Worm (Caenorhabditis elegans) whole organism, young adult: Measurements from ENCODE around the gene Y39A1A.24.

Experiments
- F22D6.2 ChIP-seq: sonication (generic microtip); optimal IDR thresholded peaks from 2 replicates; lab custom pipeline; 2016; ENCODE audit warnings: mild to moderate bottlenecking, missing genetic modification characterization, missing compliant biosample characterization
- F37B4.10 ChIP-seq: fragments of 200-800 bp; sonication (Bioruptor generic); IDR thresholded peaks from 2 replicates; pipeline ENCODE4 v1.3.6; 2022; ENCODE audit warnings: missing genetic modification characterization, missing compliant biosample characterization
- F49E8.2 ChIP-seq: sonication (generic microtip); optimal IDR thresholded peaks from 3 replicates; lab custom pipeline; 2017; ENCODE audit warnings: missing genetic modification characterization, mild to moderate bottlenecking, missing compliant biosample characterization, antibody characterized with exemption, moderate library complexity; ENCODE audit not compliant: insufficient read depth
- K11D2.4 ChIP-seq: fragments of 200-800 bp; sonication (Bioruptor generic); IDR thresholded peaks from 2 replicates; pipeline ENCODE4 v1.3.6; 2022; ENCODE audit warnings: missing genetic modification reagents, missing genetic modification characterization, missing compliant biosample characterization
- K12H6.12 ChIP-seq: fragments of 200-800 bp; sonication (Bioruptor generic); optimal IDR thresholded peaks from 2 replicates; lab custom pipeline; 2018; ENCODE audit warnings: mild to moderate bottlenecking, missing genetic modification characterization, missing compliant biosample characterization
- T26A5.8 ChIP-seq: sonication (generic microtip); optimal IDR thresholded peaks from 2 replicates; lab custom pipeline; 2016; ENCODE audit warnings: missing genetic modification characterization, missing compliant biosample characterization
- Y53G8AR.9 ChIP-seq: fragments of 200-800 bp; sonication (Bioruptor generic); conservative IDR thresholded peaks from 2 replicates; pipeline ENCODE4 v1.3.6; 2022; ENCODE audit warnings: missing genetic modification reagents, missing genetic modification characterization, missing compliant biosample characterization
- Y95B8A.8 ChIP-seq: fragments of 200-800 bp; sonication (Bioruptor generic); IDR thresholded peaks from 2 replicates; pipeline ENCODE4 v1.3.6; 2022; ENCODE audit warnings: missing genetic modification reagents, missing genetic modification characterization, missing compliant biosample characterization
- ZK185.1 ChIP-seq: sonication (generic microtip); optimal IDR thresholded peaks from 2 replicates; lab custom pipeline; 2016; ENCODE audit warnings: mild to moderate bottlenecking, missing genetic modification characterization, missing compliant biosample characterization; ENCODE audit not compliant: poor library complexity, severe bottlenecking
- aptf-2 ChIP-seq: fragments of 200-800 bp; sonication (Bioruptor generic); conservative IDR thresholded peaks from 2 replicates; pipeline ENCODE4 v1.3.6; 2022; ENCODE audit warnings: missing genetic modification reagents, missing genetic modification characterization, missing compliant biosample characterization
- aptf-3 ChIP-seq: fragments of 200-800 bp; sonication (Bioruptor generic); IDR thresholded peaks from 2 replicates; pipeline ENCODE4 v1.3.6; 2022; ENCODE audit warnings: missing genetic modification characterization, missing compliant biosample characterization
- attf-5 ChIP-seq: fragments of 200-800 bp; sonication (Bioruptor generic); optimal IDR thresholded peaks from 2 replicates; lab custom pipeline; 2018; ENCODE audit warnings: mild to moderate bottlenecking, missing genetic modification characterization, missing compliant biosample characterization
- attf-6 ChIP-seq: fragments of 200-800 bp; sonication (Bioruptor generic); IDR thresholded peaks from 2 replicates; pipeline ENCODE4 v1.3.6; 2022; ENCODE audit warnings: missing genetic modification reagents, missing genetic modification characterization, missing compliant biosample characterization
- bed-1 ChIP-seq: fragments of 200-800 bp; sonication (Bioruptor generic); IDR thresholded peaks from 2 replicates; pipeline ENCODE4 v1.3.6; 2022; ENCODE audit warnings: missing genetic modification reagents, missing genetic modification characterization, missing compliant biosample characterization
- cebp-1 ChIP-seq, 2 experiments: fragments of 200-800 bp in 1 of 2; sonication (Bioruptor generic) in 1 of 2; sonication (generic microtip) in 1 of 2; IDR thresholded peaks in 1 of 2; optimal IDR thresholded peaks in 1 of 2; 2 replicates each; pipeline versions ENCODE4 v1.3.6 to Lab custom; 2017 to 2022; ENCODE audit warnings: missing compliant biosample characterization in 2 of 2, missing genetic modification characterization in 2 of 2, mild to moderate bottlenecking in 1 of 2, missing genetic modification reagents in 1 of 2, moderate library complexity in 1 of 2
- ceh-27 ChIP-seq: fragments of 200-800 bp; sonication (Bioruptor generic); optimal IDR thresholded peaks from 2 replicates; lab custom pipeline; 2018; ENCODE audit warnings: mild to moderate bottlenecking, missing genetic modification characterization, moderate library complexity, missing compliant biosample characterization
- ceh-79 ChIP-seq: sonication (generic microtip); optimal IDR thresholded peaks from 2 replicates; lab custom pipeline; 2017; ENCODE audit warnings: mild to moderate bottlenecking, missing genetic modification characterization, missing compliant biosample characterization
- chd-7 ChIP-seq: sonication (generic microtip); optimal IDR thresholded peaks from 2 replicates; lab custom pipeline; 2016; ENCODE audit warnings: mild to moderate bottlenecking, missing genetic modification characterization, moderate library complexity, missing compliant biosample characterization
- egl-44 ChIP-seq: fragments of 200-800 bp; sonication (Bioruptor generic); IDR thresholded peaks from 2 replicates; pipeline ENCODE4 v1.3.6; 2022; ENCODE audit warnings: missing genetic modification reagents, missing genetic modification characterization, missing compliant biosample characterization
- fkh-3 ChIP-seq: sonication (generic microtip); optimal IDR thresholded peaks from 2 replicates; lab custom pipeline; 2016; ENCODE audit warnings: mild to moderate bottlenecking, missing genetic modification characterization, missing compliant biosample characterization
- hmg-1.2 ChIP-seq: fragments of 200-800 bp; sonication (Bioruptor generic); IDR thresholded peaks from 2 replicates; pipeline ENCODE4 v1.3.6; 2022; ENCODE audit warnings: missing genetic modification reagents, missing genetic modification characterization, missing compliant biosample characterization
- hsf-1 ChIP-seq: fragments of 200-800 bp; sonication (Bioruptor generic); IDR thresholded peaks from 2 replicates; pipeline ENCODE4 v1.3.6; 2022; ENCODE audit warnings: missing genetic modification reagents, missing genetic modification characterization, missing compliant biosample characterization
- let-607 ChIP-seq, 2 experiments: fragments of 200-800 bp in 1 of 2; sonication (Bioruptor generic) in 1 of 2; sonication (generic microtip) in 1 of 2; optimal IDR thresholded peaks; 2 replicates each; lab custom pipeline; 2016 to 2018; ENCODE audit warnings: mild to moderate bottlenecking in 2 of 2, missing compliant biosample characterization in 2 of 2, missing genetic modification characterization in 2 of 2, moderate library complexity in 2 of 2, missing genotype in 1 of 2
- lin-40 ChIP-seq: sonication (generic microtip); optimal IDR thresholded peaks from 2 replicates; lab custom pipeline; 2016; ENCODE audit warnings: missing genetic modification characterization, mild to moderate bottlenecking, missing compliant biosample characterization, missing genotype, missing genetic modification reagents
- mcd-1 ChIP-seq: fragments of 200-800 bp; sonication (Bioruptor generic); IDR thresholded peaks from 2 replicates; pipeline ENCODE4 v1.3.6; 2022; ENCODE audit warnings: missing genetic modification reagents, missing genetic modification characterization, missing compliant biosample characterization
- nfyb-1 ChIP-seq: fragments of 200-800 bp; sonication (Bioruptor generic); IDR thresholded peaks from 2 replicates; pipeline ENCODE4 v1.3.6; 2022; ENCODE audit warnings: missing genetic modification reagents, missing genetic modification characterization, missing compliant biosample characterization
- nhr-120 ChIP-seq: fragments of 200-800 bp; sonication (Bioruptor generic); IDR thresholded peaks from 2 replicates; pipeline ENCODE4 v1.3.6; 2022; ENCODE audit warnings: missing genetic modification characterization, missing compliant biosample characterization
- pbrm-1 ChIP-seq: fragments of 200-800 bp; sonication (Bioruptor generic); IDR thresholded peaks from 2 replicates; pipeline ENCODE4 v1.3.6; 2022; ENCODE audit warnings: missing genetic modification reagents, missing genetic modification characterization, missing compliant biosample characterization
- pha-4 ChIP-seq: fragments of 150-350 bp; sonication (generic microtip); optimal IDR thresholded peaks from 2 replicates; lab custom pipeline; 2014; ENCODE audit warnings: missing biosample characterization, missing genetic modification reagents, missing genetic modification characterization
- somi-1 ChIP-seq: fragments of 200-800 bp; sonication (Bioruptor generic); optimal IDR thresholded peaks from 2 replicates; lab custom pipeline; 2018; ENCODE audit warnings: mild to moderate bottlenecking, missing genetic modification characterization, missing compliant biosample characterization
- zfh-2 ChIP-seq: fragments of 200-800 bp; sonication (Bioruptor generic); conservative IDR thresholded peaks from 2 replicates; pipeline ENCODE4 v1.3.6; 2022; ENCODE audit warnings: missing genetic modification reagents, missing genetic modification characterization, missing compliant biosample characterization
- ztf-3 ChIP-seq: fragments of 200-800 bp; sonication (Bioruptor generic); optimal IDR thresholded peaks from 2 replicates; lab custom pipeline; 2018; ENCODE audit warnings: mild to moderate bottlenecking, missing genetic modification characterization, missing compliant biosample characterization
- ztf-6 ChIP-seq: fragments of 200-800 bp; sonication (Bioruptor generic); IDR thresholded peaks from 2 replicates; pipeline ENCODE4 v1.3.6; 2022; ENCODE audit warnings: missing genetic modification reagents, missing genetic modification characterization, missing compliant biosample characterization

Gene Y39A1A.24

DNA sequence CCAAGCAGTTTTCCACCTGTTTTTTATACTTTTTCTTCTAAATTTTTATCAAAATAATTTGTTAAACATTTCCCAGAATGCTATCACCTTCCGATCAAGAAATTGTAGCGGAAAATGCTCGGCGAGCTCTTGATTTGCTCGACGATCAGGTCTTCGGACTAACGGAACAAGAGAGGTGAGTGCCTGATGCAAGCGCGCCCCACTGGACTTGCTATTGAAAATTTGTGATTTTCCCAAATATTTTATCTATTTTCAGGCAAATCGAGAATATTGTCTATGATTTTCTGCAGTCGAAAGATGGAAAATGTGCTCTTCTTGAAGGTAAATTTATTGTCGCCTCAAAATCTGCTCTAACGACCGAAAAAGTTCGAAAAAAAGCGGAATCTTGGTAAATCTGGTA is 33.7 kb downstream of the Y39A1A.24 start, which contains the start of gene orc-4:
Gene orc-4, plus strand, starts transcription at position 77 of the 400 bp plus-strand sequence.
- no peak for TF ChIP-seq chd-7 (tag; lab: Kevin White, UChicago)
- TF ChIP-seq aptf-3 (GFP tag; lab: Robert Waterston, UW), result no peak
- TF ChIP-seq pha-4 (tag; lab: Kevin White, UChicago), result no peak
- peak; percentile 11 for TF ChIP-seq F49E8.2 (tag; lab: Kevin White, UChicago)
- 0 out of 2 replicates have a peak, but pooled peaks have one; percentile 33 for TF ChIP-seq Y95B8A.8 (GFP tag; lab: Robert Waterston, UW)
- no peak for TF ChIP-seq ztf-6 (GFP tag; lab: Robert Waterston, UW)
- TF ChIP-seq egl-44 (GFP tag; lab: Robert Waterston, UW), result no peak
- TF ChIP-seq aptf-2 (GFP tag; lab: Robert Waterston, UW), result no peak
- TF ChIP-seq ztf-3 (GFP tag; lab: Kevin White, UChicago), result no peak
- TF ChIP-seq mcd-1 (GFP tag; lab: Robert Waterston, UW), result peak; percentile 75

DNA sequence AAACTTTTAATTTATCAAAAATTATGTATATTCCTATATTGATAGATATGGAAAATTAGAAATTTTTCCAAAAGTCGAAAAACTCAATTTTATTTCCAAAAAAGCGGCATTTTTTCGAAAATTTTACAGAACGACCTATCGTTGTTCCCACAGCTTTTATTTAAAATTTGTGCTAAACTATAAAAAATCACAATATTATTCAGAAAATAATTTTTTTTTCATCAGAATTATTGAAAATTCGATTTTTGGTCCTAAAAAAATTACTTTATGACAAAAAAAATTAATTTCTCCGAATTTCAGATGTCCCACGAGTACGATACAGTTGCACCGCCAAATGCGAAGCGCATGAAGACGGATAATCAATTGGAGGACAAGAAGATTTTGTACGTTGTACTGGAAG is 36.8 kb downstream of the Y39A1A.24 start, which contains the start of gene emg-1:
Gene emg-1, plus strand, starts transcription at position 301 of the 400 bp plus-strand sequence.
- TF ChIP-seq ZK185.1 (tag; lab: Kevin White, UChicago), result no peak
- TF ChIP-seq fkh-3 (tag; lab: Kevin White, UChicago), result no peak
- no peak for TF ChIP-seq pbrm-1
- no peak for TF ChIP-seq F22D6.2 (tag; lab: Kevin White, UChicago)
- no peak for TF ChIP-seq somi-1
- TF ChIP-seq F37B4.10 (GFP tag; lab: Robert Waterston, UW), result no peak
- TF ChIP-seq ceh-27 (GFP tag; lab: Kevin White, UChicago), result no peak
- TF ChIP-seq T26A5.8 (tag; lab: Kevin White, UChicago), result no peak
- no peak for TF ChIP-seq bed-1 (GFP tag; lab: Robert Waterston, UW)
- TF ChIP-seq let-607 (tag; optimal IDR thresholded peaks at IDR 0.05; lab: Kevin White, UChicago), result no peak
- no peak for TF ChIP-seq Y53G8AR.9 (GFP tag; lab: Robert Waterston, UW)
- no peak for TF ChIP-seq hsf-1
- TF ChIP-seq attf-6 (GFP tag; lab: Robert Waterston, UW), result no peak
- no peak for TF ChIP-seq K11D2.4 (GFP tag; lab: Robert Waterston, UW)

DNA sequence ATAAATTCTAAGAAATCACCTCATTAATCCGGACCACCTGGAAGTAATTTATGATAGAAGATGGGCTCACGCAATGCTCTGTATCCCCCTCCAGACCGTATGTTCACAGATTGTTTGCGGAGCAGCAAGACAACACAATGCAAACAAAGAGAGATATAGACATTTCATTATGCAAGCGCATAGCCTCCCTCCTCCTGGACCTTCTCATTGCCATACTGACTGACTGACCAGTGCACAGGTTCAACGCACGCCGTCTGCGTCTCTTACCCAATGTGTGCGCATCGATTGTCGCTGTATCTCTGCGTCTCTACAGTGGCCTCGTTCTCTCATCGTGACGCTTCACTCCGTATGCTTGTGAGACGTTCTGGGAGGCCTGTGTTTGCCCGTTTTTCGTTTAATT is 39.2 kb downstream of the Y39A1A.24 start:
- TF ChIP-seq lin-40 (tag; lab: Kevin White, UChicago), result peak; percentile 26
- no peak for TF ChIP-seq zfh-2
- no peak for TF ChIP-seq cebp-1 (GFP tag; IDR thresholded peaks at IDR 0.05; lab: Robert Waterston, UW)
- peak; percentile 40 for TF ChIP-seq cebp-1 (tag; optimal IDR thresholded peaks at IDR 0.05; lab: Kevin White, UChicago)
- TF ChIP-seq mcd-1 (GFP tag; lab: Robert Waterston, UW), result peak; percentile 45; the same call in 1 of the 2 replicates
- TF ChIP-seq K12H6.12 (tag; lab: Kevin White, UChicago), result peak; percentile 9
- peak; percentile 12 for TF ChIP-seq ceh-79 (tag; lab: Kevin White, UChicago)
- peak; percentile 99 for TF ChIP-seq hmg-1.2 (GFP tag; lab: Robert Waterston, UW)
- peak; percentile 52; the same call in 1 of the 2 replicates for TF ChIP-seq nfyb-1 (GFP tag; lab: Robert Waterston, UW)
- TF ChIP-seq nhr-120 (GFP tag; lab: Robert Waterston, UW), result no peak
- TF ChIP-seq egl-44 (GFP tag; lab: Robert Waterston, UW), result 0 out of 2 replicates have a peak, but pooled peaks have one; percentile 23
- TF ChIP-seq attf-5 (GFP tag; lab: Kevin White, UChicago), result peak; percentile 18
- TF ChIP-seq, all 124 proteins: peak for 9
